Fruit fly (Drosophila melanogaster) whole organism, embryonic: ENCODE data around the gene CG31637.

Experiments used
- BEAF-32 ChIP-seq: fragments of 200-800 bp; sonication (Bioruptor generic); optimal IDR thresholded peaks from 3 replicates; lab custom pipeline; 2017; ENCODE audit warnings: missing biosample characterization, missing genetic modification characterization, mild to moderate bottlenecking, moderate library complexity, missing genetic modification reagents
- Bteb2 ChIP-seq: fragments of 200-800 bp; sonication (Bioruptor generic); optimal IDR thresholded peaks from 2 replicates; lab custom pipeline; 2016; ENCODE audit warnings: missing biosample characterization, missing genetic modification characterization
- CG10462 ChIP-seq: fragments of 200-800 bp; sonication (Bioruptor generic); optimal IDR thresholded peaks from 2 replicates; lab custom pipeline; 2016; ENCODE audit warnings: missing biosample characterization, missing genetic modification characterization
- CG10565 ChIP-seq: fragments of 200-800 bp; sonication (Bioruptor generic); optimal IDR thresholded peaks from 3 replicates; lab custom pipeline; 2016; ENCODE audit warnings: missing biosample characterization, mild to moderate bottlenecking, missing genetic modification characterization
- CG10979 ChIP-seq: fragments of 200-800 bp; sonication (Bioruptor generic); optimal IDR thresholded peaks from 2 replicates; lab custom pipeline; 2018; ENCODE audit warnings: missing biosample characterization, mild to moderate bottlenecking, missing genetic modification characterization, moderate library complexity
- CG11085 ChIP-seq: fragments of 200-800 bp; sonication (Bioruptor generic); IDR thresholded peaks from 2 replicates; pipeline ENCODE4 v1.3.6; 2022; ENCODE audit warnings: missing biosample characterization, missing genetic modification characterization
- CG11398 ChIP-seq: fragments of 200-800 bp; sonication (Bioruptor generic); optimal IDR thresholded peaks from 2 replicates; lab custom pipeline; 2016; ENCODE audit warnings: missing biosample characterization, missing genetic modification characterization
- CG11560 ChIP-seq: fragments of 200-800 bp; sonication (Bioruptor generic); IDR thresholded peaks from 3 replicates; pipeline ENCODE4 v1.3.6; 2022; ENCODE audit warnings: missing biosample characterization, missing genetic modification characterization
- CG12071 ChIP-seq: fragments of 200-800 bp; sonication (Bioruptor generic); optimal IDR thresholded peaks from 3 replicates; lab custom pipeline; 2018; ENCODE audit warnings: missing biosample characterization, mild to moderate bottlenecking, missing genetic modification characterization
- CG12155 ChIP-seq: fragments of 200-800 bp; sonication (Bioruptor generic); optimal IDR thresholded peaks from 3 replicates; lab custom pipeline; 2016; ENCODE audit warnings: missing biosample characterization, missing genetic modification characterization
- CG1233 ChIP-seq: fragments of 200-800 bp; sonication (Bioruptor generic); optimal IDR thresholded peaks from 4 replicates; lab custom pipeline; 2018; ENCODE audit warnings: missing biosample characterization, mild to moderate bottlenecking, missing genetic modification characterization
- CG14710 ChIP-seq: fragments of 200-800 bp; sonication (Bioruptor generic); optimal IDR thresholded peaks from 3 replicates; lab custom pipeline; 2019; ENCODE audit warnings: missing biosample characterization, mild to moderate bottlenecking, missing genetic modification characterization, moderate library complexity
- CG14965 ChIP-seq: fragments of 200-800 bp; sonication (Bioruptor generic); optimal IDR thresholded peaks from 2 replicates; lab custom pipeline; 2016; ENCODE audit warnings: missing biosample characterization, missing genetic modification characterization, borderline replicate concordance
- CG17361 ChIP-seq: fragments of 200-800 bp; sonication (Bioruptor generic); IDR thresholded peaks from 3 replicates; pipeline ENCODE4 v1.3.6; 2022; ENCODE audit warnings: missing biosample characterization, missing genetic modification characterization
- CG2678 ChIP-seq: fragments of 200-800 bp; sonication (Bioruptor generic); optimal IDR thresholded peaks from 3 replicates; lab custom pipeline; 2019; ENCODE audit warnings: missing biosample characterization, mild to moderate bottlenecking, missing genetic modification characterization, moderate library complexity
- CG31224 ChIP-seq: fragments of 200-800 bp; sonication (Bioruptor generic); IDR thresholded peaks from 2 replicates; pipeline ENCODE4 v1.3.6; 2022; ENCODE audit warnings: missing biosample characterization, missing genetic modification characterization
- CG31388 ChIP-seq: fragments of 200-800 bp; sonication (Bioruptor generic); optimal IDR thresholded peaks from 2 replicates; lab custom pipeline; 2016; ENCODE audit warnings: missing biosample characterization, missing genetic modification characterization
- CG33557 ChIP-seq: fragments of 200-800 bp; sonication (Bioruptor generic); optimal IDR thresholded peaks from 2 replicates; lab custom pipeline; 2019; ENCODE audit warnings: missing biosample characterization, mild to moderate bottlenecking, missing genetic modification characterization, moderate library complexity
- CG6683 ChIP-seq: fragments of 200-800 bp; sonication (Bioruptor generic); optimal IDR thresholded peaks from 2 replicates; lab custom pipeline; 2017; ENCODE audit warnings: missing biosample characterization, mild to moderate bottlenecking, missing genetic modification characterization, missing genetic modification reagents
- CG7745 ChIP-seq: fragments of 200-800 bp; sonication (Bioruptor generic); optimal IDR thresholded peaks from 2 replicates; lab custom pipeline; 2018; ENCODE audit warnings: missing biosample characterization, mild to moderate bottlenecking, missing genetic modification characterization, moderate library complexity
- CG7963 ChIP-seq: fragments of 200-800 bp; sonication (Bioruptor generic); IDR thresholded peaks from 3 replicates; pipeline ENCODE4 v1.3.6; 2022; ENCODE audit warnings: missing biosample characterization, missing genetic modification characterization; ENCODE audit not compliant: partially characterized antibody
- D19A ChIP-seq: fragments of 200-800 bp; optimal IDR thresholded peaks from 3 replicates; lab custom pipeline; 2019; ENCODE audit warnings: missing biosample characterization, mild to moderate bottlenecking, missing genetic modification characterization, moderate library complexity
- Dbx ChIP-seq: fragments of 200-800 bp; sonication (Bioruptor generic); IDR thresholded peaks from 3 replicates; pipeline ENCODE4 v1.3.6; 2022; ENCODE audit warnings: missing biosample characterization, missing genetic modification characterization
- Dll ChIP-seq: fragments of 200-800 bp; sonication (Bioruptor generic); IDR thresholded peaks from 4 replicates; pipeline ENCODE4 v1.3.6; 2022; ENCODE audit warnings: missing biosample characterization, missing genetic modification characterization; ENCODE audit not compliant: partially characterized antibody
- Dref ChIP-seq: fragments of 200-800 bp; sonication (Bioruptor generic); IDR thresholded peaks from 2 replicates; pipeline ENCODE4 v1.3.6; 2022; ENCODE audit warnings: missing biosample characterization, missing genetic modification characterization
- GATAe ChIP-seq: fragments of 200-800 bp; sonication (Bioruptor generic); conservative IDR thresholded peaks from 2 replicates; pipeline ENCODE4 v1.3.6; 2022; ENCODE audit warnings: missing biosample characterization, missing genetic modification characterization
- Hey ChIP-seq: fragments of 200-800 bp; sonication (Bioruptor generic); optimal IDR thresholded peaks from 3 replicates; lab custom pipeline; 2018; ENCODE audit warnings: missing biosample characterization, mild to moderate bottlenecking, missing genetic modification characterization
- NC2α ChIP-seq: fragments of 200-800 bp; sonication (Bioruptor generic); optimal IDR thresholded peaks from 2 replicates; lab custom pipeline; 2016; ENCODE audit warnings: missing biosample characterization, missing genetic modification characterization
- Nf-YB ChIP-seq: fragments of 200-800 bp; sonication (Bioruptor generic); optimal IDR thresholded peaks from 3 replicates; lab custom pipeline; 2019; ENCODE audit warnings: missing biosample characterization, mild to moderate bottlenecking, missing genetic modification characterization, moderate library complexity
- PHDP ChIP-seq: fragments of 200-800 bp; sonication (Bioruptor generic); optimal IDR thresholded peaks from 3 replicates; lab custom pipeline; 2018; ENCODE audit warnings: missing biosample characterization, mild to moderate bottlenecking, missing genetic modification characterization, moderate library complexity
- Trl ChIP-seq, 3 experiments: fragments of >200 bp in 2 of 3; fragments of 200-800 bp in 1 of 3; sonication (Bioruptor generic) in 1 of 3; optimal IDR thresholded peaks; 2 replicates in 1 of 3; 3 replicates in 2 of 3; lab custom pipeline; 2016 to 2017; ENCODE audit warnings: missing biosample characterization in 1 of 3, missing genetic modification characterization in 1 of 3
- al ChIP-seq: fragments of 200-800 bp; sonication (Bioruptor generic); IDR thresholded peaks from 2 replicates; pipeline ENCODE4 v1.3.6; 2022; ENCODE audit warnings: missing biosample characterization, missing genetic modification characterization
- ash1 ChIP-seq: fragments of 200-800 bp; sonication (Bioruptor generic); optimal IDR thresholded peaks from 2 replicates; lab custom pipeline; 2018; ENCODE audit warnings: missing biosample characterization, mild to moderate bottlenecking, missing genetic modification characterization
- eve ChIP-seq, 2 experiments: fragments of >200 bp; optimal IDR thresholded peaks; 2 replicates each; lab custom pipeline; 2017; ENCODE audit warnings: missing biosample characterization in 2 of 2, missing genetic modification characterization in 2 of 2
- ftz-f1 ChIP-seq: fragments of 200-800 bp; sonication (Bioruptor generic); optimal IDR thresholded peaks from 2 replicates; lab custom pipeline; 2016; ENCODE audit warnings: missing biosample characterization, missing genetic modification characterization
- gem ChIP-seq: fragments of 200-800 bp; sonication (Bioruptor generic); optimal IDR thresholded peaks from 2 replicates; lab custom pipeline; 2019; ENCODE audit warnings: missing biosample characterization, mild to moderate bottlenecking, missing genetic modification characterization, moderate library complexity
- gfzf ChIP-seq: fragments of 200-800 bp; sonication (Bioruptor generic); optimal IDR thresholded peaks from 2 replicates; lab custom pipeline; 2016; ENCODE audit warnings: missing biosample characterization, mild to moderate bottlenecking, missing genetic modification characterization, moderate library complexity
- gsb-n ChIP-seq: fragments of 200-800 bp; sonication (Bioruptor generic); optimal IDR thresholded peaks from 3 replicates; lab custom pipeline; 2018; ENCODE audit warnings: missing biosample characterization, mild to moderate bottlenecking, missing genetic modification characterization
- kni ChIP-seq: fragments of 200-800 bp; sonication (Bioruptor generic); optimal IDR thresholded peaks from 3 replicates; lab custom pipeline; 2017; ENCODE audit warnings: mild to moderate bottlenecking, missing biosample characterization, missing genetic modification reagents, missing genetic modification characterization
- lov ChIP-seq, 2 experiments: fragments of 200-800 bp in 1 of 2; fragments of >200 bp in 1 of 2; sonication (Bioruptor generic) in 1 of 2; IDR thresholded peaks in 1 of 2; optimal IDR thresholded peaks in 1 of 2; 2 replicates in 1 of 2; 3 replicates in 1 of 2; pipeline versions ENCODE4 v1.3.6 to Lab custom; 2017 to 2022; ENCODE audit warnings: missing biosample characterization in 1 of 2, missing genetic modification characterization in 1 of 2
- pum ChIP-seq: fragments of 200-800 bp; sonication (Bioruptor generic); optimal IDR thresholded peaks from 2 replicates; lab custom pipeline; 2016; ENCODE audit warnings: missing biosample characterization, missing genetic modification characterization
- ro ChIP-seq: fragments of 200-800 bp; sonication (Bioruptor generic); IDR thresholded peaks from 2 replicates; pipeline ENCODE4 v1.3.6; 2022; ENCODE audit warnings: missing biosample characterization, missing genetic modification characterization
- ssp ChIP-seq: fragments of 200-800 bp; sonication (Bioruptor generic); IDR thresholded peaks from 2 replicates; pipeline ENCODE4 v1.3.6; 2022; ENCODE audit warnings: missing biosample characterization, missing genetic modification characterization
- tap ChIP-seq: fragments of 200-800 bp; optimal IDR thresholded peaks from 3 replicates; lab custom pipeline; 2019; ENCODE audit warnings: missing biosample characterization, mild to moderate bottlenecking, missing genetic modification characterization, moderate library complexity
- tgo ChIP-seq: fragments of 200-800 bp; sonication (Bioruptor generic); IDR thresholded peaks from 3 replicates; pipeline ENCODE4 v1.3.6; 2022; ENCODE audit warnings: missing biosample characterization, missing genetic modification characterization
- tin ChIP-seq: fragments of 200-800 bp; sonication (Bioruptor generic); optimal IDR thresholded peaks from 3 replicates; lab custom pipeline; 2016; ENCODE audit warnings: missing biosample characterization, missing genetic modification characterization
- tup ChIP-seq: fragments of 200-800 bp; sonication (Bioruptor generic); optimal IDR thresholded peaks from 2 replicates; lab custom pipeline; 2016; ENCODE audit warnings: missing biosample characterization, mild to moderate bottlenecking, missing genetic modification characterization, moderate library complexity
- wor ChIP-seq: fragments of 200-800 bp; sonication (Bioruptor generic); IDR thresholded peaks from 2 replicates; pipeline ENCODE4 v1.3.6; 2022; ENCODE audit warnings: missing biosample characterization, missing genetic modification characterization
- z ChIP-seq: fragments of 200-800 bp; sonication (Bioruptor generic); IDR thresholded peaks from 3 replicates; pipeline ENCODE4 v1.3.6; 2022; ENCODE audit warnings: missing biosample characterization, missing genetic modification characterization

CG31637 gene

dm6 chr2L:6488676-6489140 lies 9.7 kb upstream of the CG31637 start, which contains the start of the genes KFase and epsilonCOP (continued):
- TF ChIP-seq PHDP (peak; percentile 60), Nf-YB (GFP tag; lab: Kevin White, UChicago) (peak; percentile 33), BEAF-32 (GFP tag; lab: Kevin White, UChicago) (peak; percentile 65), gem (tag; lab: Kevin White, UChicago) (peak; percentile 66), CG10979 (peak; percentile 31), CG11560 (tag; lab: Robert Waterston, UW) (no peak), CG2678 (tag; lab: Kevin White, UChicago) (peak; percentile 63), tap (no peak), Dbx (GFP tag; lab: Robert Waterston, UW) (0 out of 3 replicates have a peak, but pooled peaks have one; percentile 12), CG11085 (GFP tag; lab: Robert Waterston, UW) (0 out of 2 replicates have a peak, but pooled peaks have one; percentile 6), CG17361 (GFP tag; lab: Robert Waterston, UW) (peak; percentile 80; the same call in 2 of the 3 replicates), Hey (tag; lab: Kevin White, UChicago) (no peak), wor (GFP tag; lab: Robert Waterston, UW) (no peak), CG1233 (peak; percentile 33), CG33557 (GFP tag; lab: Kevin White, UChicago) (peak; percentile 44), z (GFP tag; lab: Robert Waterston, UW) (no peak), CG10462 (GFP tag; lab: Kevin White, UChicago) (peak; percentile 30), D19A (peak; percentile 23), kni (GFP tag; lab: Kevin White, UChicago) (peak; percentile 45), ro (no peak), NC2α (GFP tag; lab: Kevin White, UChicago) (no peak), al (GFP tag; lab: Robert Waterston, UW) (peak; percentile 23; the same call in 1 of the 2 replicates), tin (peak; percentile 14), Dll (GFP tag; lab: Robert Waterston, UW) (peak; percentile 76; the same call in 3 of the 4 replicates), gfzf (peak; percentile 59), CG7963 (GFP tag; lab: Robert Waterston, UW) (peak; percentile 71; the same call in 2 of the 3 replicates), gsb-n (tag; lab: Kevin White, UChicago) (peak; percentile 58), CG14965 (GFP tag; lab: Kevin White, UChicago) (no peak), CG31388 (GFP tag; lab: Kevin White, UChicago) (no peak), ssp (GFP tag; lab: Robert Waterston, UW) (peak; percentile 80), Trl (optimal IDR thresholded peaks at IDR 0.05; lab: Kevin White, UChicago) (no peak), Trl (GFP tag; optimal IDR thresholded peaks at IDR 0.05; lab: Kevin White, UChicago) (peak; percentile 79), pum (GFP tag; lab: Kevin White, UChicago) (no peak), Dref (GFP tag; lab: Robert Waterston, UW) (peak; percentile 85), CG12071 (no peak), CG10565 (GFP tag; lab: Kevin White, UChicago) (no peak), CG11398 (peak; percentile 22), tup (no peak), CG6683 (GFP tag; lab: Kevin White, UChicago) (peak; percentile 47), CG31224 (peak; percentile 20; the same call in 1 of the 2 replicates), CG12155 (peak; percentile 58), ftz-f1 (GFP tag; lab: Kevin White, UChicago) (no peak), Bteb2 (peak; percentile 76), tgo (GFP tag; lab: Robert Waterston, UW) (peak; percentile 56; the same call in 2 of the 3 replicates), CG7745 (tag; lab: Kevin White, UChicago) (peak; percentile 95), eve (GFP tag; optimal IDR thresholded peaks at IDR 0.05; lab: Kevin White, UChicago) (no peak), lov (optimal IDR thresholded peaks at IDR 0.05; lab: Kevin White, UChicago) (no peak), lov (GFP tag; IDR thresholded peaks at IDR 0.05; lab: Robert Waterston, UW) (no peak), GATAe (GFP tag; lab: Robert Waterston, UW) (no peak), CG14710 (tag; lab: Kevin White, UChicago) (peak; percentile 89), ash1 (GFP tag; lab: Kevin White, UChicago) (no peak)
